Fruit fly (Drosophila melanogaster) whole organism, embryonic: ENCODE data around the gene CG7914.
A peak's percentile ranks its signal among the peaks of the same experiment; 100 is the strongest.

Experiments
- CG10209 ChIP-seq: fragments of 200-800 bp; sonication (Bioruptor generic); optimal IDR thresholded peaks from 3 replicates; lab custom pipeline; 2017; ENCODE audit warnings: missing biosample characterization, mild to moderate bottlenecking, missing genetic modification characterization, missing genetic modification reagents
- CG11085 ChIP-seq: fragments of 200-800 bp; sonication (Bioruptor generic); IDR thresholded peaks from 2 replicates; pipeline ENCODE4 v1.3.6; 2022; ENCODE audit warnings: missing biosample characterization, missing genetic modification characterization
- CG13424 ChIP-seq: fragments of 200-800 bp; sonication (Bioruptor generic); optimal IDR thresholded peaks from 2 replicates; lab custom pipeline; 2019; ENCODE audit warnings: missing biosample characterization, mild to moderate bottlenecking, missing genetic modification characterization, moderate library complexity
- CG13624 ChIP-seq: fragments of 200-800 bp; sonication (Bioruptor generic); optimal IDR thresholded peaks from 2 replicates; lab custom pipeline; 2016; ENCODE audit warnings: missing biosample characterization, missing genetic modification characterization
- CG14441 ChIP-seq: fragments of 200-800 bp; sonication (Bioruptor generic); IDR thresholded peaks from 2 replicates; pipeline ENCODE4 v1.3.6; 2022; ENCODE audit warnings: missing biosample characterization, missing genetic modification characterization
- CG14710 ChIP-seq: fragments of 200-800 bp; sonication (Bioruptor generic); optimal IDR thresholded peaks from 3 replicates; lab custom pipeline; 2019; ENCODE audit warnings: missing biosample characterization, mild to moderate bottlenecking, missing genetic modification characterization, moderate library complexity
- CG15011 ChIP-seq: fragments of 200-800 bp; sonication (Bioruptor generic); optimal IDR thresholded peaks from 3 replicates; lab custom pipeline; 2018; ENCODE audit warnings: missing biosample characterization, mild to moderate bottlenecking, missing genetic modification characterization
- CG15269 ChIP-seq: fragments of 200-800 bp; sonication (Bioruptor generic); optimal IDR thresholded peaks from 2 replicates; lab custom pipeline; 2018; ENCODE audit warnings: missing biosample characterization, mild to moderate bottlenecking, missing genetic modification characterization, moderate library complexity
- CG17361 ChIP-seq: fragments of 200-800 bp; sonication (Bioruptor generic); IDR thresholded peaks from 3 replicates; pipeline ENCODE4 v1.3.6; 2022; ENCODE audit warnings: missing biosample characterization, missing genetic modification characterization
- CG17385 ChIP-seq: fragments of 200-800 bp; sonication (Bioruptor generic); optimal IDR thresholded peaks from 3 replicates; lab custom pipeline; 2018; ENCODE audit warnings: missing biosample characterization, mild to moderate bottlenecking, missing genetic modification characterization
- CG17612 ChIP-seq: fragments of 200-800 bp; sonication (Bioruptor generic); IDR thresholded peaks from 2 replicates; pipeline ENCODE4 v1.3.6; 2022; ENCODE audit warnings: missing biosample characterization, missing genetic modification characterization
- CG1832 ChIP-seq: fragments of 200-800 bp; sonication (Bioruptor generic); optimal IDR thresholded peaks from 2 replicates; lab custom pipeline; 2017; ENCODE audit warnings: missing biosample characterization, mild to moderate bottlenecking, missing genetic modification characterization, inconsistent platforms
- CG18764 ChIP-seq: fragments of 200-800 bp; sonication (Bioruptor generic); optimal IDR thresholded peaks from 3 replicates; lab custom pipeline; 2016; ENCODE audit warnings: missing biosample characterization, missing genetic modification characterization
- CG3847 ChIP-seq: fragments of 200-800 bp; sonication (Bioruptor generic); IDR thresholded peaks from 2 replicates; pipeline ENCODE4 v1.3.6; 2022; ENCODE audit warnings: missing biosample characterization, missing genetic modification characterization
- CG4820 ChIP-seq: fragments of 200-800 bp; sonication (Bioruptor generic); optimal IDR thresholded peaks from 3 replicates; lab custom pipeline; 2016; ENCODE audit warnings: missing biosample characterization, missing genetic modification characterization
- CG4854 ChIP-seq: fragments of 200-800 bp; sonication (Bioruptor generic); optimal IDR thresholded peaks from 2 replicates; lab custom pipeline; 2016; ENCODE audit warnings: missing biosample characterization, missing genetic modification characterization, inconsistent platforms
- CG6175 ChIP-seq: fragments of 200-800 bp; sonication (Bioruptor generic); IDR thresholded peaks from 3 replicates; pipeline ENCODE4 v1.3.6; 2022; ENCODE audit warnings: missing biosample characterization, missing genetic modification characterization
- CG6683 ChIP-seq: fragments of 200-800 bp; sonication (Bioruptor generic); optimal IDR thresholded peaks from 2 replicates; lab custom pipeline; 2017; ENCODE audit warnings: missing biosample characterization, mild to moderate bottlenecking, missing genetic modification characterization, missing genetic modification reagents
- CG8290 ChIP-seq, 3 experiments: fragments of 200-800 bp; sonication (Bioruptor generic); optimal IDR thresholded peaks; 2 replicates each; lab custom pipeline; 2016 to 2019; ENCODE audit warnings: missing biosample characterization in 3 of 3, missing genetic modification characterization in 3 of 3, mild to moderate bottlenecking in 2 of 3, moderate library complexity in 1 of 3
- CG9437 ChIP-seq: fragments of 200-800 bp; sonication (Bioruptor generic); optimal IDR thresholded peaks from 2 replicates; lab custom pipeline; 2018; ENCODE audit warnings: missing biosample characterization, mild to moderate bottlenecking, missing genetic modification characterization
- CkIIα-i1 ChIP-seq: fragments of 200-800 bp; sonication (Bioruptor generic); IDR thresholded peaks from 2 replicates; pipeline ENCODE4 v1.3.6; 2022; ENCODE audit warnings: missing biosample characterization, missing genetic modification characterization
- CoRest ChIP-seq: fragments of 200-800 bp; sonication (Bioruptor generic); optimal IDR thresholded peaks from 3 replicates; lab custom pipeline; 2018; ENCODE audit warnings: missing biosample characterization, mild to moderate bottlenecking, missing genetic modification characterization, moderate library complexity
- Drgx ChIP-seq: fragments of 200-800 bp; sonication (Bioruptor generic); IDR thresholded peaks from 2 replicates; pipeline ENCODE4 v1.3.6; 2022; ENCODE audit warnings: missing biosample characterization, missing genetic modification characterization
- Ets65A ChIP-seq: fragments of 200-800 bp; sonication (Bioruptor generic); peaks from one replicate; lab custom pipeline; 2016; ENCODE audit warnings: missing biosample characterization, missing genetic modification characterization
- Fer3 ChIP-seq: fragments of 200-800 bp; sonication (Bioruptor generic); optimal IDR thresholded peaks from 2 replicates; lab custom pipeline; 2018; ENCODE audit warnings: missing biosample characterization, mild to moderate bottlenecking, missing genetic modification characterization, moderate library complexity
- GATAe ChIP-seq: fragments of 200-800 bp; sonication (Bioruptor generic); conservative IDR thresholded peaks from 2 replicates; pipeline ENCODE4 v1.3.6; 2022; ENCODE audit warnings: missing biosample characterization, missing genetic modification characterization
- Lhr ChIP-seq: fragments of 200-800 bp; sonication (Bioruptor generic); optimal IDR thresholded peaks from 3 replicates; lab custom pipeline; 2017; ENCODE audit warnings: mild to moderate bottlenecking, missing biosample characterization, missing genetic modification reagents, missing genetic modification characterization
- MESR4 ChIP-seq: fragments of 200-800 bp; sonication (Bioruptor generic); optimal IDR thresholded peaks from 2 replicates; lab custom pipeline; 2018; ENCODE audit warnings: missing biosample characterization, mild to moderate bottlenecking, missing genetic modification characterization, moderate library complexity
- Nf-YC ChIP-seq: fragments of 200-800 bp; optimal IDR thresholded peaks from 3 replicates; lab custom pipeline; 2019; ENCODE audit warnings: missing biosample characterization, mild to moderate bottlenecking, missing genetic modification characterization, moderate library complexity
- Sry-δ ChIP-seq: fragments of 200-800 bp; sonication (Bioruptor generic); optimal IDR thresholded peaks from 2 replicates; lab custom pipeline; 2016; ENCODE audit warnings: missing biosample characterization, missing genetic modification characterization
- ase ChIP-seq: fragments of 200-800 bp; sonication (Bioruptor generic); IDR thresholded peaks from 3 replicates; pipeline ENCODE4 v1.3.6; 2022; ENCODE audit warnings: missing biosample characterization, missing genetic modification characterization
- az2 ChIP-seq: fragments of 200-800 bp; sonication (Bioruptor generic); optimal IDR thresholded peaks from 3 replicates; lab custom pipeline; 2016; ENCODE audit warnings: missing biosample characterization, missing genetic modification characterization
- cad ChIP-seq: fragments of >200 bp; optimal IDR thresholded peaks from 2 replicates; lab custom pipeline; 2017; ENCODE audit warnings: missing biosample characterization, missing genetic modification characterization
- croc ChIP-seq: fragments of 200-800 bp; sonication (Bioruptor generic); conservative IDR thresholded peaks from 3 replicates; pipeline ENCODE4 v1.3.6; 2022; ENCODE audit warnings: missing biosample characterization, missing genetic modification characterization
- crp ChIP-seq, 2 experiments: fragments of 200-800 bp; sonication (Bioruptor generic); optimal IDR thresholded peaks; 2 replicates in 1 of 2; 3 replicates in 1 of 2; lab custom pipeline; 2017; ENCODE audit warnings: missing biosample characterization in 2 of 2, missing genetic modification characterization in 2 of 2, mild to moderate bottlenecking in 1 of 2, moderate library complexity in 1 of 2
- da ChIP-seq: fragments of 200-800 bp; sonication (Bioruptor generic); optimal IDR thresholded peaks from 2 replicates; lab custom pipeline; 2016; ENCODE audit warnings: missing biosample characterization, missing genetic modification characterization
- disco-r ChIP-seq: fragments of 200-800 bp; sonication (Bioruptor generic); optimal IDR thresholded peaks from 2 replicates; lab custom pipeline; 2016; ENCODE audit warnings: missing biosample characterization, missing genetic modification characterization
- esg ChIP-seq: fragments of 200-800 bp; sonication (Bioruptor generic); conservative IDR thresholded peaks from 2 replicates; pipeline ENCODE4 v1.3.6; 2022; ENCODE audit warnings: missing biosample characterization, missing genetic modification characterization
- ind ChIP-seq: fragments of 200-800 bp; sonication (Bioruptor generic); optimal IDR thresholded peaks from 3 replicates; lab custom pipeline; 2016; ENCODE audit warnings: missing biosample characterization, missing genetic modification characterization
- nau ChIP-seq: fragments of 200-800 bp; sonication (Bioruptor generic); optimal IDR thresholded peaks from 3 replicates; lab custom pipeline; 2017; ENCODE audit warnings: missing biosample characterization, mild to moderate bottlenecking, missing genetic modification characterization, missing genetic modification reagents
- nerfin-1 ChIP-seq: fragments of 200-800 bp; sonication (Bioruptor generic); optimal IDR thresholded peaks from 3 replicates; lab custom pipeline; 2019; ENCODE audit warnings: missing biosample characterization, mild to moderate bottlenecking, missing genetic modification characterization, moderate library complexity
- pita ChIP-seq: fragments of 200-800 bp; sonication (Bioruptor generic); optimal IDR thresholded peaks from 2 replicates; lab custom pipeline; 2017; ENCODE audit warnings: missing biosample characterization, mild to moderate bottlenecking, missing genetic modification characterization
- repo ChIP-seq: fragments of 200-800 bp; sonication (Bioruptor generic); optimal IDR thresholded peaks from 2 replicates; lab custom pipeline; 2016; ENCODE audit warnings: missing biosample characterization, missing genetic modification characterization
- run ChIP-seq: fragments of 200-800 bp; sonication (Bioruptor generic); optimal IDR thresholded peaks from 3 replicates; lab custom pipeline; 2018; ENCODE audit warnings: missing biosample characterization, mild to moderate bottlenecking, missing genetic modification characterization
- sim ChIP-seq: fragments of 200-800 bp; sonication (Bioruptor generic); IDR thresholded peaks from 2 replicates; pipeline ENCODE4 v1.3.6; 2022; ENCODE audit warnings: missing biosample characterization, missing genetic modification characterization
- slp2 ChIP-seq: fragments of 200-800 bp; sonication (Bioruptor generic); optimal IDR thresholded peaks from 2 replicates; lab custom pipeline; 2016; ENCODE audit warnings: missing biosample characterization, missing genetic modification characterization
- ttk ChIP-seq: fragments of 200-800 bp; sonication (Bioruptor generic); IDR thresholded peaks from 2 replicates; pipeline ENCODE4 v2.1.2; 2022; ENCODE audit warnings: missing biosample characterization, missing genetic modification characterization
- unc-4 ChIP-seq: fragments of 200-800 bp; sonication (Bioruptor generic); IDR thresholded peaks from 2 replicates; pipeline ENCODE4 v1.3.6; 2022; ENCODE audit warnings: missing biosample characterization, missing genetic modification characterization; ENCODE audit not compliant: partially characterized antibody
- wek ChIP-seq: fragments of 200-800 bp; sonication (Bioruptor generic); optimal IDR thresholded peaks from 3 replicates; lab custom pipeline; 2018; ENCODE audit warnings: missing biosample characterization, mild to moderate bottlenecking, missing genetic modification characterization, moderate library complexity
- yki ChIP-seq: fragments of >200 bp; optimal IDR thresholded peaks from 3 replicates; lab custom pipeline; 2018
- zf30C ChIP-seq: fragments of 200-800 bp; sonication (Bioruptor generic); optimal IDR thresholded peaks from 3 replicates; lab custom pipeline; 2018; ENCODE audit warnings: missing biosample characterization, mild to moderate bottlenecking, missing genetic modification characterization

CG7914 gene

DNA sequence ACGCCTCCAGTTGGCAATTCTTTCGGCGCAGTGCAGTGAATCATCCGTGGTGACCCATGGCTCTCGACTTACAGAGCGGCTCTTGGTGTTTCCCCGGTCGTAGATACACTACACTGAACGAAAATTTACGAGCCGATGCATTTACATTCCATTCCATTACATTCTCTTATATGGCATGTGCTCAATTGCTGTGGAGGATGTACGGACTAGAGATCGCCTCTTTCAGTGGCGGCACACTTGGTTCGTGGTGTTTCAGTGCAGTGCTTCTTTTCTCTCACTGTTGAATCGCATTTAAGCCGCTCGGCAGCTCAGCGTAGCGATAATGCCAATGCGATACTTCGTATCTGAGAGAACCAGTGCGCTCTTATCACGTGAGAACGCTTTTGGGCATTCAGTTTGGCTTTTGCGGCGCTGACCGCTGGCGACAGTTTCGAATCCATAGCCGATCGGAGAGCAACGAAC is 5.6 kb downstream of the CG7914 start, which contains the start of gene Mec2 (continued):
- TF ChIP-seq CG6175 (GFP tag; lab: Robert Waterston, UW): no peak
- no peak for TF ChIP-seq Sry-δ (GFP tag; lab: Kevin White, UChicago)
- TF ChIP-seq CG8290 (GFP tag; optimal IDR thresholded peaks at IDR 0.05; lab: Kevin White, UChicago): no peak
- TF ChIP-seq CG8290 (tag; optimal IDR thresholded peaks at IDR 0.05; lab: Kevin White, UChicago): peak in 1 of 2 experiments; percentile 91
- TF ChIP-seq CG17385: peak; percentile 41
- TF ChIP-seq ttk: no peak
- no peak for TF ChIP-seq MESR4
- TF ChIP-seq unc-4 (GFP tag; lab: Robert Waterston, UW): no peak
- TF ChIP-seq Drgx (GFP tag; lab: Robert Waterston, UW): peak; percentile 72
- TF ChIP-seq disco-r: peak; percentile 22
- TF ChIP-seq CoRest: peak; percentile 50
- peak; percentile 8 for TF ChIP-seq wek (GFP tag; lab: Kevin White, UChicago)
- no peak for TF ChIP-seq Fer3 (tag; lab: Kevin White, UChicago)
- TF ChIP-seq esg (GFP tag; lab: Robert Waterston, UW): peak; percentile 58
- no peak for TF ChIP-seq CG15011 (GFP tag; lab: Kevin White, UChicago)
- no peak for TF ChIP-seq run
- no peak for TF ChIP-seq Lhr
- peak; percentile 41 for TF ChIP-seq ind (GFP tag; lab: Kevin White, UChicago)
- TF ChIP-seq CG6683 (GFP tag; lab: Kevin White, UChicago): no peak
- TF ChIP-seq zf30C (GFP tag; lab: Kevin White, UChicago): peak; percentile 66
- TF ChIP-seq nau (GFP tag; lab: Kevin White, UChicago): no peak
- TF ChIP-seq CG18764: no peak
- TF ChIP-seq CG17361 (GFP tag; lab: Robert Waterston, UW): no peak
- no peak for TF ChIP-seq CG1832 (GFP tag; lab: Kevin White, UChicago)
- TF ChIP-seq CkIIα-i1: no peak
- peak; percentile 76 for TF ChIP-seq CG14441 (GFP tag; lab: Robert Waterston, UW)
- TF ChIP-seq CG9437 (GFP tag; lab: Kevin White, UChicago): peak; percentile 26
- peak; percentile 1 for TF ChIP-seq CG13424 (tag; lab: Kevin White, UChicago)
- TF ChIP-seq da (GFP tag; lab: Kevin White, UChicago): no peak
- no peak for TF ChIP-seq pita
- no peak for TF ChIP-seq CG10209
- TF ChIP-seq ase (GFP tag; lab: Robert Waterston, UW): no peak
- no peak for TF ChIP-seq yki (lab: Kevin White, UChicago)
- TF ChIP-seq Nf-YC (tag; lab: Kevin White, UChicago): no peak
- TF ChIP-seq nerfin-1 (tag; lab: Kevin White, UChicago): no peak
- no peak for TF ChIP-seq croc (GFP tag; lab: Robert Waterston, UW)
- no peak for TF ChIP-seq sim (GFP tag; lab: Robert Waterston, UW)
- TF ChIP-seq cad (GFP tag; lab: Kevin White, UChicago): no peak
- peak; percentile 56 for TF ChIP-seq az2 (GFP tag; lab: Kevin White, UChicago)
- no peak for TF ChIP-seq CG17612 (GFP tag; lab: Robert Waterston, UW)
- TF ChIP-seq crp (GFP tag; optimal IDR thresholded peaks at IDR 0.05; lab: Kevin White, UChicago): no peak
- peak; percentile 95 for TF ChIP-seq Ets65A (GFP tag; lab: Kevin White, UChicago)
- no peak for TF ChIP-seq CG15269
- TF ChIP-seq CG13624 (GFP tag; lab: Kevin White, UChicago): peak; percentile 20
- no peak for TF ChIP-seq GATAe
- no peak for TF ChIP-seq CG4854 (GFP tag; lab: Kevin White, UChicago)
- no peak for TF ChIP-seq slp2 (GFP tag; lab: Kevin White, UChicago)
- TF ChIP-seq CG11085 (GFP tag; lab: Robert Waterston, UW): no peak
- no peak for TF ChIP-seq repo (GFP tag; lab: Kevin White, UChicago)
- TF ChIP-seq CG3847 (GFP tag; lab: Robert Waterston, UW): peak; percentile 39; the same call in 1 of the 2 replicates
- no peak for TF ChIP-seq CG14710 (tag; lab: Kevin White, UChicago)
- peak; percentile 24 for TF ChIP-seq CG4820
